Fruit fly (Drosophila melanogaster): ENCODE results near the gene lost.
A peak's percentile ranks its signal among the peaks of the same experiment; 100 is the strongest.

Gene lost

DNA sequence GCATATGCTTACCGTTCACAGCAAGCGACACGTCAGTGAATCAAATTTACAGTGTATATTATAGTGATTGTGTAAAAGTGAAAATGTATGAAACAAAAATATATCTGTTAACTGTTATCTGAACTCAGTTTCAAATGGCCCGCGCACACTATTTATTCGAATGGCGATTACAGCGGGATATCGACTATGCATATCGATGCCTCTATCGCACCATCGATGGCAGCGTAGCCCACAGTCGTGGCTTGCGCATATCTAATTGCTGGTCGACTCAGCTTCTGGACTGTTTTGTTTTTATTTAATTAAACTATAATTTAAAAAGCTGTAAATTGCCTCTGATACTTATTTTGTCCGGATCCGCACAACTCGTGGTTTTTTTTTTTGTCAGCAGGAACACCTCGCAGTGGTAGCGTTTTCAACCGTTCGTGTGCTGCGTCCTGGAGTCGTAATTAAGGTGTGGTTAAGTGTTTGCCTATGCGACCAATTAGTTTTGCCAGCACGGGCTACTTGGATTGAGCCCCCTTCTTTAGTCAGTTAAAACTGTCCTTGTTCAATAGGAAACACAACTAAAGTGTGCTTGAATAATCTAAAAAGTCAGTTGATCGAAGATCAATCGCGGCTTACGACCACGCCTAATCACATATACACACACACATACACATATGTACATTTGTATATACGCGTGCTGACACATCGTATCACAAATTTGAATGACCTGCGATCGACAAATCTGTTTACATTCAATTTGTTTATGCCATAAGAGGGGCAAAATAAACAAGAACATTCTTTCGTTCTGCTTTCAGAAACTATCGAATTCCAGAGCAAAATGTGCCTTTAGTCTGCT lies 21.6 kb upstream of the lost start, which contains the start of gene Cont (continued):
- TF ChIP-seq Sox102F (GFP tag; optimal IDR thresholded peaks at IDR 0.05) (no peak), CG9932 (GFP tag; IDR thresholded peaks at IDR 0.05) (peak; percentile 46; the same call in 1 of the 2 replicates), amos (GFP tag; IDR thresholded peaks at IDR 0.05; ENCODE audit: partially characterized antibody) (peak; percentile 97), CG8290 (GFP tag; optimal IDR thresholded peaks at IDR 0.05) (no peak), CG8290 (tag; optimal IDR thresholded peaks at IDR 0.05) (peak in 1 of 2 experiments; percentile 71), Ets97D (GFP tag; optimal IDR thresholded peaks at IDR 0.05) (peak; percentile 38), Scr (GFP tag; IDR thresholded peaks at IDR 0.05; ENCODE audit: partially characterized antibody) (peak; percentile 91), bbx (GFP tag; IDR thresholded peaks at IDR 0.05; ENCODE audit: partially characterized antibody) (peak; percentile 98), hb (GFP tag; IDR thresholded peaks at IDR 0.05; ENCODE audit: partially characterized antibody) (peak; percentile 94), CG13894 (tag; optimal IDR thresholded peaks at IDR 0.05) (peak; percentile 14), tll (GFP tag; optimal IDR thresholded peaks at IDR 0.05) (no peak), CG13287 (GFP tag; IDR thresholded peaks at IDR 0.05; ENCODE audit: partially characterized antibody) (peak; percentile 94), CG14860 (GFP tag; IDR thresholded peaks at IDR 0.05; ENCODE audit: partially characterized antibody) (peak; percentile 93), CG32772 (GFP tag; IDR thresholded peaks at IDR 0.05) (no peak), CG18476 (GFP tag; optimal IDR thresholded peaks at IDR 0.05) (peak; percentile 9), Rfx (GFP tag; IDR thresholded peaks at IDR 0.05) (peak; percentile 59), Neu2 (GFP tag; optimal IDR thresholded peaks at IDR 0.05; ENCODE audit: borderline replicate concordance) (peak; percentile 20), gsb-n (tag; optimal IDR thresholded peaks at IDR 0.05) (peak; percentile 29), CG2129 (GFP tag; IDR thresholded peaks at IDR 0.05; ENCODE audit: partially characterized antibody) (peak; percentile 62), ci (GFP tag; IDR thresholded peaks at IDR 0.05) (0 out of 3 replicates have a peak, but pooled peaks have one; percentile 53), Nf-YC (tag; optimal IDR thresholded peaks at IDR 0.05) (peak; percentile 0), BEAF-32 (GFP tag; optimal IDR thresholded peaks at IDR 0.05) (peak; percentile 93), CG4282 (GFP tag; optimal IDR thresholded peaks at IDR 0.05) (no peak), CG34422 (GFP tag; IDR thresholded peaks at IDR 0.05) (0 out of 3 replicates have a peak, but pooled peaks have one; percentile 12), chinmo (GFP tag; IDR thresholded peaks at IDR 0.05; ENCODE audit: partially characterized antibody) (peak; percentile 90; the same call in 2 of the 4 replicates), CG31388 (GFP tag; optimal IDR thresholded peaks at IDR 0.05) (no peak), trem (tag; optimal IDR thresholded peaks at IDR 0.05) (peak; percentile 60), hbn (GFP tag; IDR thresholded peaks at IDR 0.05; ENCODE audit: partially characterized antibody) (peak; percentile 94), gro (GFP tag; optimal IDR thresholded peaks at IDR 0.05) (peak; percentile 62), CG17829 (tag; optimal IDR thresholded peaks at IDR 0.05) (peak; percentile 24), CG12659 (GFP tag; optimal IDR thresholded peaks at IDR 0.05) (peak; percentile 48), Dbx (GFP tag; IDR thresholded peaks at IDR 0.05) (peak; percentile 60; the same call in 1 of the 3 replicates), lilli (GFP tag; optimal IDR thresholded peaks at IDR 0.05) (peak; percentile 49), twi (tag; optimal IDR thresholded peaks at IDR 0.05) (no peak), Med (GFP tag) (peak; percentile 79), CG2120 (GFP tag; optimal IDR thresholded peaks at IDR 0.05) (peak; percentile 25), row (GFP tag; IDR thresholded peaks at IDR 0.05) (peak; percentile 37; the same call in 1 of the 3 replicates), CG34224 (GFP tag; IDR thresholded peaks at IDR 0.05; ENCODE audit: partially characterized antibody) (peak; percentile 93), CG10267 (tag; optimal IDR thresholded peaks at IDR 0.05) (peak; percentile 58), mam (GFP tag; optimal IDR thresholded peaks at IDR 0.05) (peak; percentile 36), CG32767 (GFP tag; IDR thresholded peaks at IDR 0.05) (no peak), CG4730 (GFP tag; IDR thresholded peaks at IDR 0.05) (0 out of 2 replicates have a peak, but pooled peaks have one; percentile 8), tna (GFP tag; IDR thresholded peaks at IDR 0.05; ENCODE audit: partially characterized antibody) (peak; percentile 94), unc-4 (GFP tag; IDR thresholded peaks at IDR 0.05; ENCODE audit: partially characterized antibody) (peak; percentile 94), CG10431 (GFP tag; optimal IDR thresholded peaks at IDR 0.05) (no peak), NfI (GFP tag; optimal IDR thresholded peaks at IDR 0.05) (no peak), CG2712 (tag; optimal IDR thresholded peaks at IDR 0.05) (peak; percentile 31)

Measured in whole organism, embryonic.